Worm (Caenorhabditis elegans) whole organism, L4/young adult: ENCODE data around the gene sqd-1.

Source experiments
- W03F9.2 ChIP-seq: fragments of 150-350 bp; optimal IDR thresholded peaks from 2 replicates; lab custom pipeline; 2014; ENCODE audit warnings: missing biosample characterization, missing genetic modification characterization
- dao-5 ChIP-seq: sonication (generic microtip); optimal IDR thresholded peaks from 2 replicates; lab custom pipeline; 2016; ENCODE audit warnings: missing genotype, missing genetic modification characterization, moderate library complexity, missing compliant biosample characterization
- him-1 ChIP-seq: sonication (generic microtip); optimal IDR thresholded peaks from 2 replicates; lab custom pipeline; 2016; ENCODE audit warnings: missing genotype, missing genetic modification reagents, missing genetic modification characterization, missing compliant biosample characterization

- no peak for TF ChIP-seq W03F9.2 (tag; lab: Kevin White, UChicago)
- TF ChIP-seq him-1 (tag; lab: Kevin White, UChicago) = no peak
- no peak for TF ChIP-seq dao-5 (tag; lab: Kevin White, UChicago)
Observed at ce11 chrIV:6372267-6372666, 48.3 kb downstream of the sqd-1 start.
